Fruit fly (Drosophila melanogaster) whole organism, embryonic: Measurements from ENCODE around the gene AstCC.

Source experiments
- Asciz ChIP-seq: fragments of 200-800 bp; sonication (Bioruptor generic); optimal IDR thresholded peaks from 2 replicates; lab custom pipeline; 2017; ENCODE audit warnings: missing biosample characterization, mild to moderate bottlenecking, missing genetic modification characterization, missing genetic modification reagents
- Atf6 ChIP-seq: fragments of 200-800 bp; sonication (Bioruptor generic); IDR thresholded peaks from 2 replicates; pipeline ENCODE4 v1.3.6; 2022; ENCODE audit warnings: missing biosample characterization, missing genetic modification characterization
- Bgb ChIP-seq: fragments of 200-800 bp; sonication (Bioruptor generic); IDR thresholded peaks from 2 replicates; pipeline ENCODE4 v1.3.6; 2022; ENCODE audit warnings: missing biosample characterization, missing genetic modification characterization; ENCODE audit not compliant: partially characterized antibody
- C15 ChIP-seq: fragments of 200-800 bp; sonication (Bioruptor generic); IDR thresholded peaks from 3 replicates; pipeline ENCODE4 v1.3.6; 2022; ENCODE audit warnings: missing biosample characterization, missing genetic modification characterization
- CG10267 ChIP-seq: fragments of 200-800 bp; sonication (Bioruptor generic); optimal IDR thresholded peaks from 2 replicates; lab custom pipeline; 2018; ENCODE audit warnings: missing biosample characterization, mild to moderate bottlenecking, missing genetic modification characterization, moderate library complexity
- CG12155 ChIP-seq: fragments of 200-800 bp; sonication (Bioruptor generic); optimal IDR thresholded peaks from 3 replicates; lab custom pipeline; 2016; ENCODE audit warnings: missing biosample characterization, missing genetic modification characterization
- CG13287 ChIP-seq: fragments of 200-800 bp; sonication (Bioruptor generic); IDR thresholded peaks from 2 replicates; pipeline ENCODE4 v1.3.6; 2022; ENCODE audit warnings: missing biosample characterization, missing genetic modification characterization; ENCODE audit not compliant: partially characterized antibody
- CG14014 ChIP-seq: fragments of 200-800 bp; sonication (Bioruptor generic); IDR thresholded peaks from 2 replicates; pipeline ENCODE4 v1.3.6; 2022; ENCODE audit warnings: missing biosample characterization, missing genetic modification characterization
- CG15479 ChIP-seq: fragments of 200-800 bp; sonication (Bioruptor generic); optimal IDR thresholded peaks from 3 replicates; lab custom pipeline; 2019; ENCODE audit warnings: missing biosample characterization, mild to moderate bottlenecking, missing genetic modification characterization, moderate library complexity
- CG15696 ChIP-seq: fragments of 200-800 bp; sonication (Bioruptor generic); optimal IDR thresholded peaks from 2 replicates; lab custom pipeline; 2019; ENCODE audit warnings: missing biosample characterization, mild to moderate bottlenecking, missing genetic modification characterization, moderate library complexity
- CG16863 ChIP-seq: fragments of 200-800 bp; sonication (Bioruptor generic); optimal IDR thresholded peaks from 3 replicates; lab custom pipeline; 2016; ENCODE audit warnings: missing biosample characterization, missing genetic modification characterization
- CG2712 ChIP-seq: fragments of 200-800 bp; optimal IDR thresholded peaks from 3 replicates; lab custom pipeline; 2019; ENCODE audit warnings: missing biosample characterization, mild to moderate bottlenecking, missing genetic modification characterization, moderate library complexity
- CG2889 ChIP-seq: fragments of 200-800 bp; sonication (Bioruptor generic); IDR thresholded peaks from 3 replicates; pipeline ENCODE4 v1.3.6; 2022; ENCODE audit warnings: missing biosample characterization, missing genetic modification characterization
- CG32772 ChIP-seq: fragments of 200-800 bp; sonication (Bioruptor generic); IDR thresholded peaks from 2 replicates; pipeline ENCODE4 v1.3.6; 2022; ENCODE audit warnings: missing biosample characterization, missing genetic modification characterization
- CG3847 ChIP-seq: fragments of 200-800 bp; sonication (Bioruptor generic); IDR thresholded peaks from 2 replicates; pipeline ENCODE4 v1.3.6; 2022; ENCODE audit warnings: missing biosample characterization, missing genetic modification characterization
- CG8089 ChIP-seq: fragments of 200-800 bp; sonication (Bioruptor generic); optimal IDR thresholded peaks from 3 replicates; lab custom pipeline; 2016; ENCODE audit warnings: missing biosample characterization, missing genetic modification characterization
- CG8388 ChIP-seq: fragments of 200-800 bp; sonication (Bioruptor generic); optimal IDR thresholded peaks from 2 replicates; lab custom pipeline; 2019; ENCODE audit warnings: missing biosample characterization, mild to moderate bottlenecking, missing genetic modification characterization, moderate library complexity
- CG9817 ChIP-seq: fragments of 200-800 bp; sonication (Bioruptor generic); optimal IDR thresholded peaks from 2 replicates; lab custom pipeline; 2018; ENCODE audit warnings: missing biosample characterization, mild to moderate bottlenecking, missing genetic modification characterization, moderate library complexity
- D19B ChIP-seq: fragments of 200-800 bp; sonication (Bioruptor generic); optimal IDR thresholded peaks from 2 replicates; lab custom pipeline; 2017; ENCODE audit warnings: missing biosample characterization, mild to moderate bottlenecking, missing genetic modification characterization
- Dfd ChIP-seq, 2 experiments: fragments of >200 bp; optimal IDR thresholded peaks; 2 replicates each; lab custom pipeline; 2017; ENCODE audit warnings: missing biosample characterization in 2 of 2, missing genetic modification characterization in 2 of 2
- Dip2 ChIP-seq: fragments of 200-800 bp; sonication (Bioruptor generic); IDR thresholded peaks from 2 replicates; pipeline ENCODE4 v1.3.6; 2022; ENCODE audit warnings: missing biosample characterization, missing genetic modification characterization
- GATAe ChIP-seq: fragments of 200-800 bp; sonication (Bioruptor generic); conservative IDR thresholded peaks from 2 replicates; pipeline ENCODE4 v1.3.6; 2022; ENCODE audit warnings: missing biosample characterization, missing genetic modification characterization
- HLH3B ChIP-seq: fragments of 200-800 bp; sonication (Bioruptor generic); IDR thresholded peaks from 2 replicates; pipeline ENCODE4 v1.3.6; 2022; ENCODE audit warnings: missing biosample characterization, missing genetic modification characterization
- NC2α ChIP-seq: fragments of 200-800 bp; sonication (Bioruptor generic); optimal IDR thresholded peaks from 2 replicates; lab custom pipeline; 2016; ENCODE audit warnings: missing biosample characterization, missing genetic modification characterization
- Nf-YB ChIP-seq: fragments of 200-800 bp; sonication (Bioruptor generic); optimal IDR thresholded peaks from 3 replicates; lab custom pipeline; 2019; ENCODE audit warnings: missing biosample characterization, mild to moderate bottlenecking, missing genetic modification characterization, moderate library complexity
- Pdp1 ChIP-seq, 2 experiments: fragments of 200-800 bp; sonication (Bioruptor generic); optimal IDR thresholded peaks; 3 replicates each; lab custom pipeline; 2016; ENCODE audit warnings: missing biosample characterization in 2 of 2, missing genetic modification characterization in 2 of 2, mild to moderate bottlenecking in 1 of 2, moderate library complexity in 1 of 2
- Rfx ChIP-seq: fragments of 200-800 bp; sonication (Bioruptor generic); IDR thresholded peaks from 2 replicates; pipeline ENCODE4 v1.3.6; 2022; ENCODE audit warnings: missing biosample characterization, missing genetic modification characterization
- Sry-β ChIP-seq: fragments of 200-800 bp; sonication (Bioruptor generic); optimal IDR thresholded peaks from 2 replicates; lab custom pipeline; 2018; ENCODE audit warnings: missing biosample characterization, mild to moderate bottlenecking, missing genetic modification characterization, moderate library complexity
- Trl ChIP-seq, 3 experiments: fragments of >200 bp in 2 of 3; fragments of 200-800 bp in 1 of 3; sonication (Bioruptor generic) in 1 of 3; optimal IDR thresholded peaks; 2 replicates in 1 of 3; 3 replicates in 2 of 3; lab custom pipeline; 2016 to 2017; ENCODE audit warnings: missing biosample characterization in 1 of 3, missing genetic modification characterization in 1 of 3
- bigmax ChIP-seq: fragments of 200-800 bp; sonication (Bioruptor generic); optimal IDR thresholded peaks from 2 replicates; lab custom pipeline; 2018; ENCODE audit warnings: missing biosample characterization, mild to moderate bottlenecking, missing genetic modification characterization
- cad ChIP-seq: fragments of >200 bp; optimal IDR thresholded peaks from 2 replicates; lab custom pipeline; 2017; ENCODE audit warnings: missing biosample characterization, missing genetic modification characterization
- gcm ChIP-seq: fragments of 200-800 bp; sonication (Bioruptor generic); optimal IDR thresholded peaks from 2 replicates; lab custom pipeline; 2019; ENCODE audit warnings: missing biosample characterization, mild to moderate bottlenecking, missing genetic modification characterization, moderate library complexity
- nerfin-1 ChIP-seq: fragments of 200-800 bp; sonication (Bioruptor generic); optimal IDR thresholded peaks from 3 replicates; lab custom pipeline; 2019; ENCODE audit warnings: missing biosample characterization, mild to moderate bottlenecking, missing genetic modification characterization, moderate library complexity
- phol ChIP-seq: fragments of 200-800 bp; sonication (Bioruptor generic); optimal IDR thresholded peaks from 3 replicates; lab custom pipeline; 2018; ENCODE audit warnings: missing biosample characterization, mild to moderate bottlenecking, missing genetic modification characterization, moderate library complexity
- ro ChIP-seq: fragments of 200-800 bp; sonication (Bioruptor generic); IDR thresholded peaks from 2 replicates; pipeline ENCODE4 v1.3.6; 2022; ENCODE audit warnings: missing biosample characterization, missing genetic modification characterization
- scrt ChIP-seq: fragments of 200-800 bp; sonication (Bioruptor generic); optimal IDR thresholded peaks from 2 replicates; lab custom pipeline; 2018; ENCODE audit warnings: missing biosample characterization, mild to moderate bottlenecking, missing genetic modification characterization, moderate library complexity
- sens-2 ChIP-seq: fragments of 200-800 bp; sonication (Bioruptor generic); IDR thresholded peaks from 2 replicates; pipeline ENCODE4 v1.3.6; 2022; ENCODE audit warnings: missing biosample characterization, missing genetic modification characterization
- slbo ChIP-seq: fragments of 200-800 bp; sonication (Bioruptor generic); IDR thresholded peaks from 2 replicates; pipeline ENCODE4 v1.3.6; 2022; ENCODE audit warnings: missing biosample characterization, missing genetic modification characterization

The AstCC gene

dm6 chr2L:11065932-11066823 is 18.9 kb downstream of the AstCC start (continued):
- TF ChIP-seq CG16863 (GFP tag; lab: Kevin White, UChicago) (no peak), NC2α (GFP tag; lab: Kevin White, UChicago) (no peak), gcm (GFP tag; lab: Kevin White, UChicago) (no peak), CG2889 (GFP tag; lab: Robert Waterston, UW) (no peak), CG15479 (GFP tag; lab: Kevin White, UChicago) (no peak), Atf6 (GFP tag; lab: Robert Waterston, UW) (no peak), slbo (peak; percentile 11; the same call in 1 of the 2 replicates), D19B (GFP tag; lab: Kevin White, UChicago) (no peak), ro (GFP tag; lab: Robert Waterston, UW) (no peak), Sry-β (GFP tag; lab: Kevin White, UChicago) (no peak), bigmax (no peak), Trl (optimal IDR thresholded peaks at IDR 0.05; lab: Kevin White, UChicago) (no peak), Trl (GFP tag; optimal IDR thresholded peaks at IDR 0.05; lab: Kevin White, UChicago) (no peak), CG8089 (no peak), nerfin-1 (tag; lab: Kevin White, UChicago) (no peak), CG32772 (GFP tag; lab: Robert Waterston, UW) (no peak), C15 (no peak), CG12155 (GFP tag; lab: Kevin White, UChicago) (no peak), Nf-YB (no peak), phol (tag; lab: Kevin White, UChicago) (peak; percentile 1), CG3847 (GFP tag; lab: Robert Waterston, UW) (no peak), sens-2 (no peak), CG14014 (no peak), CG8388 (GFP tag; lab: Kevin White, UChicago) (no peak), Rfx (GFP tag; lab: Robert Waterston, UW) (0 out of 2 replicates have a peak, but pooled peaks have one; percentile 12), CG10267 (tag; lab: Kevin White, UChicago) (no peak), CG9817 (tag; lab: Kevin White, UChicago) (peak; percentile 15), cad (GFP tag; lab: Kevin White, UChicago) (no peak), Dfd (GFP tag; optimal IDR thresholded peaks at IDR 0.05; lab: Kevin White, UChicago) (no peak), Asciz (GFP tag; lab: Kevin White, UChicago) (no peak), Bgb (GFP tag; lab: Robert Waterston, UW) (no peak), CG15696 (tag; lab: Kevin White, UChicago) (no peak), CG2712 (tag; lab: Kevin White, UChicago) (peak; percentile 5), scrt (GFP tag; lab: Kevin White, UChicago) (no peak), GATAe (GFP tag; lab: Robert Waterston, UW) (no peak), Dip2 (GFP tag; lab: Robert Waterston, UW) (no peak), Pdp1 (GFP tag; optimal IDR thresholded peaks at IDR 0.05; lab: Kevin White, UChicago) (peak in 1 of 2 experiments; percentile 26), CG13287 (no peak), HLH3B (GFP tag; lab: Robert Waterston, UW) (no peak)
